Worm (Caenorhabditis elegans) whole organism, young adult: ENCODE results near the gene C44B9.2.
A peak's percentile ranks its signal among the peaks of the same experiment; 100 is the strongest.

Experiments
- B0019.2 ChIP-seq: fragments of 200-800 bp; sonication (Bioruptor generic); conservative IDR thresholded peaks from 2 replicates; pipeline ENCODE4 v1.3.6; 2022; ENCODE audit warnings: missing genetic modification reagents, missing genetic modification characterization, missing compliant biosample characterization
- B0261.1 ChIP-seq: sonication (generic microtip); optimal IDR thresholded peaks from 2 replicates; lab custom pipeline; 2016; ENCODE audit warnings: mild to moderate bottlenecking, missing genetic modification characterization, moderate library complexity, missing compliant biosample characterization
- D2030.7 ChIP-seq: fragments of 200-800 bp; sonication (Bioruptor generic); IDR thresholded peaks from 2 replicates; pipeline ENCODE4 v1.3.6; 2022; ENCODE audit warnings: missing genetic modification reagents, missing genetic modification characterization, missing compliant biosample characterization
- F33H1.4 ChIP-seq: fragments of 200-800 bp; sonication (Bioruptor generic); IDR thresholded peaks from 2 replicates; pipeline ENCODE4 v1.3.6; 2022; ENCODE audit warnings: missing genetic modification reagents, missing genetic modification characterization, missing compliant biosample characterization
- F39B2.1 ChIP-seq: fragments of 200-800 bp; sonication (Bioruptor generic); IDR thresholded peaks from 2 replicates; pipeline ENCODE4 v1.3.6; 2022; ENCODE audit warnings: missing genetic modification reagents, missing genetic modification characterization, missing compliant biosample characterization
- F52B5.7 ChIP-seq: sonication (generic microtip); optimal IDR thresholded peaks from 2 replicates; lab custom pipeline; 2016; ENCODE audit warnings: mild to moderate bottlenecking, missing genetic modification characterization, missing compliant biosample characterization
- F57C9.4 ChIP-seq: sonication (generic microtip); optimal IDR thresholded peaks from 2 replicates; lab custom pipeline; 2017; ENCODE audit warnings: mild to moderate bottlenecking, missing genetic modification characterization, missing compliant biosample characterization
- Y53G8AR.9 ChIP-seq: fragments of 200-800 bp; sonication (Bioruptor generic); conservative IDR thresholded peaks from 2 replicates; pipeline ENCODE4 v1.3.6; 2022; ENCODE audit warnings: missing genetic modification reagents, missing genetic modification characterization, missing compliant biosample characterization
- Y56A3A.18 ChIP-seq: fragments of 200-800 bp; sonication (Bioruptor generic); IDR thresholded peaks from 2 replicates; pipeline ENCODE4 v1.3.6; 2022; ENCODE audit warnings: missing genetic modification reagents, missing genetic modification characterization, missing compliant biosample characterization
- Y79H2A.3 ChIP-seq: fragments of 200-800 bp; sonication (Bioruptor generic); conservative IDR thresholded peaks from 2 replicates; pipeline ENCODE4 v1.3.6; 2022; ENCODE audit warnings: missing genetic modification reagents, missing genetic modification characterization, missing compliant biosample characterization
- Y95B8A.8 ChIP-seq: fragments of 200-800 bp; sonication (Bioruptor generic); IDR thresholded peaks from 2 replicates; pipeline ENCODE4 v1.3.6; 2022; ENCODE audit warnings: missing genetic modification reagents, missing genetic modification characterization, missing compliant biosample characterization
- aptf-2 ChIP-seq: fragments of 200-800 bp; sonication (Bioruptor generic); conservative IDR thresholded peaks from 2 replicates; pipeline ENCODE4 v1.3.6; 2022; ENCODE audit warnings: missing genetic modification reagents, missing genetic modification characterization, missing compliant biosample characterization
- aptf-3 ChIP-seq: fragments of 200-800 bp; sonication (Bioruptor generic); IDR thresholded peaks from 2 replicates; pipeline ENCODE4 v1.3.6; 2022; ENCODE audit warnings: missing genetic modification characterization, missing compliant biosample characterization
- athp-1 ChIP-seq: sonication (generic microtip); optimal IDR thresholded peaks from 2 replicates; lab custom pipeline; 2017; ENCODE audit warnings: mild to moderate bottlenecking, missing genetic modification characterization, missing compliant biosample characterization
- attf-5 ChIP-seq: fragments of 200-800 bp; sonication (Bioruptor generic); optimal IDR thresholded peaks from 2 replicates; lab custom pipeline; 2018; ENCODE audit warnings: mild to moderate bottlenecking, missing genetic modification characterization, missing compliant biosample characterization
- cebp-1 ChIP-seq, 2 experiments: fragments of 200-800 bp in 1 of 2; sonication (Bioruptor generic) in 1 of 2; sonication (generic microtip) in 1 of 2; IDR thresholded peaks in 1 of 2; optimal IDR thresholded peaks in 1 of 2; 2 replicates each; pipeline versions ENCODE4 v1.3.6 to Lab custom; 2017 to 2022; ENCODE audit warnings: missing compliant biosample characterization in 2 of 2, missing genetic modification characterization in 2 of 2, mild to moderate bottlenecking in 1 of 2, missing genetic modification reagents in 1 of 2, moderate library complexity in 1 of 2
- cebp-2 ChIP-seq: fragments of 200-800 bp; sonication (Bioruptor generic); IDR thresholded peaks from 2 replicates; pipeline ENCODE4 v1.3.6; 2022; ENCODE audit warnings: missing genetic modification characterization, missing compliant biosample characterization
- ceh-100 ChIP-seq: fragments of 200-800 bp; sonication (Bioruptor generic); IDR thresholded peaks from 2 replicates; pipeline ENCODE4 v1.3.6; 2022; ENCODE audit warnings: missing genetic modification reagents, missing genetic modification characterization, missing compliant biosample characterization
- ceh-40 ChIP-seq: fragments of 200-800 bp; sonication (Bioruptor generic); IDR thresholded peaks from 2 replicates; pipeline ENCODE4 v1.3.6; 2022; ENCODE audit warnings: missing genetic modification characterization, missing compliant biosample characterization
- ceh-91 ChIP-seq: fragments of 200-800 bp; sonication (Bioruptor generic); IDR thresholded peaks from 2 replicates; pipeline ENCODE4 v1.3.6; 2022; ENCODE audit warnings: missing genetic modification reagents, missing genetic modification characterization, missing compliant biosample characterization
- chd-7 ChIP-seq: sonication (generic microtip); optimal IDR thresholded peaks from 2 replicates; lab custom pipeline; 2016; ENCODE audit warnings: mild to moderate bottlenecking, missing genetic modification characterization, moderate library complexity, missing compliant biosample characterization
- dpl-1 ChIP-seq: fragments of 150-350 bp; optimal IDR thresholded peaks from 2 replicates; lab custom pipeline; 2014; ENCODE audit warnings: missing biosample characterization, missing genetic modification reagents, missing genetic modification characterization
- efl-1 ChIP-seq: fragments of 150-350 bp; optimal IDR thresholded peaks from 2 replicates; lab custom pipeline; 2014; ENCODE audit warnings: missing biosample characterization, missing genetic modification reagents, missing genetic modification characterization
- ekl-4 ChIP-seq: fragments of 200-800 bp; sonication (Bioruptor generic); IDR thresholded peaks from 2 replicates; pipeline ENCODE4 v1.3.6; 2022; ENCODE audit warnings: missing genetic modification reagents, missing genetic modification characterization, missing compliant biosample characterization
- him-1 ChIP-seq: sonication (generic microtip); optimal IDR thresholded peaks from 2 replicates; lab custom pipeline; 2016; ENCODE audit warnings: missing genotype, missing genetic modification reagents, missing genetic modification characterization, missing compliant biosample characterization
- hmg-1.2 ChIP-seq: fragments of 200-800 bp; sonication (Bioruptor generic); IDR thresholded peaks from 2 replicates; pipeline ENCODE4 v1.3.6; 2022; ENCODE audit warnings: missing genetic modification reagents, missing genetic modification characterization, missing compliant biosample characterization
- hrde-1 ChIP-seq: sonication (generic microtip); optimal IDR thresholded peaks from 2 replicates; lab custom pipeline; 2016; ENCODE audit warnings: missing genetic modification characterization, mild to moderate bottlenecking, missing compliant biosample characterization, moderate library complexity, missing genotype, missing genetic modification reagents, borderline replicate concordance
- lin-40 ChIP-seq: sonication (generic microtip); optimal IDR thresholded peaks from 2 replicates; lab custom pipeline; 2016; ENCODE audit warnings: missing genetic modification characterization, mild to moderate bottlenecking, missing compliant biosample characterization, missing genotype, missing genetic modification reagents
- lin-54 ChIP-seq: fragments of 200-800 bp; sonication (Bioruptor generic); optimal IDR thresholded peaks from 2 replicates; lab custom pipeline; 2018; ENCODE audit warnings: mild to moderate bottlenecking, missing genetic modification characterization, missing compliant biosample characterization
- lsl-1 ChIP-seq: fragments of 200-800 bp; sonication (Bioruptor generic); optimal IDR thresholded peaks from 2 replicates; lab custom pipeline; 2018; ENCODE audit warnings: mild to moderate bottlenecking, missing genetic modification characterization, moderate library complexity, missing compliant biosample characterization
- madf-6 ChIP-seq: fragments of 200-800 bp; sonication (Bioruptor generic); IDR thresholded peaks from 2 replicates; pipeline ENCODE4 v1.3.6; 2022; ENCODE audit warnings: missing genetic modification reagents, missing genetic modification characterization, missing compliant biosample characterization
- madf-8 ChIP-seq: fragments of 200-800 bp; sonication (Bioruptor generic); conservative IDR thresholded peaks from 2 replicates; pipeline ENCODE4 v1.3.6; 2022; ENCODE audit warnings: missing genetic modification reagents, missing genetic modification characterization, missing compliant biosample characterization
- mel-28 ChIP-seq: sonication (generic microtip); optimal IDR thresholded peaks from 2 replicates; lab custom pipeline; 2016; ENCODE audit warnings: borderline replicate concordance, mild to moderate bottlenecking, missing genetic modification characterization, missing compliant biosample characterization
- nhr-179 ChIP-seq: sonication (generic microtip); optimal IDR thresholded peaks from 2 replicates; lab custom pipeline; 2016; ENCODE audit warnings: mild to moderate bottlenecking, missing genetic modification characterization, missing compliant biosample characterization
- nhr-80 ChIP-seq: sonication (generic microtip); optimal IDR thresholded peaks from 2 replicates; lab custom pipeline; 2016; ENCODE audit warnings: missing genetic modification characterization, missing compliant biosample characterization
- rec-8 ChIP-seq, 2 experiments: sonication (generic microtip); optimal IDR thresholded peaks; 2 replicates each; lab custom pipeline; 2016; ENCODE audit warnings: mild to moderate bottlenecking in 2 of 2, missing genetic modification characterization in 2 of 2, missing genetic modification reagents in 2 of 2, missing genotype in 2 of 2, missing biosample characterization in 1 of 2, missing compliant biosample characterization in 1 of 2, moderate library complexity in 1 of 2
- repo-1 ChIP-seq: sonication (generic microtip); optimal IDR thresholded peaks from 2 replicates; lab custom pipeline; 2017; ENCODE audit warnings: mild to moderate bottlenecking, missing genetic modification characterization, missing compliant biosample characterization
- snpc-3.4 ChIP-seq: sonication (generic microtip); optimal IDR thresholded peaks from 2 replicates; lab custom pipeline; 2017; ENCODE audit warnings: missing genetic modification characterization, mild to moderate bottlenecking, missing compliant biosample characterization, antibody characterized with exemption, moderate library complexity, missing genotype, missing genetic modification reagents
- tbp1 ChIP-seq: fragments of 200-800 bp; sonication (Bioruptor generic); optimal IDR thresholded peaks from 2 replicates; lab custom pipeline; 2018; ENCODE audit warnings: mild to moderate bottlenecking, missing genetic modification characterization, missing compliant biosample characterization
- xnd-1 ChIP-seq: sonication (generic microtip); optimal IDR thresholded peaks from 2 replicates; lab custom pipeline; 2016; ENCODE audit warnings: missing genotype, missing genetic modification reagents, missing genetic modification characterization, missing compliant biosample characterization
- zfh-2 ChIP-seq: fragments of 200-800 bp; sonication (Bioruptor generic); conservative IDR thresholded peaks from 2 replicates; pipeline ENCODE4 v1.3.6; 2022; ENCODE audit warnings: missing genetic modification reagents, missing genetic modification characterization, missing compliant biosample characterization
- ztf-25 ChIP-seq: fragments of 200-800 bp; sonication (Bioruptor generic); IDR thresholded peaks from 2 replicates; pipeline ENCODE4 v1.3.6; 2022; ENCODE audit warnings: missing genetic modification reagents, missing genetic modification characterization, missing compliant biosample characterization
- ztf-28 ChIP-seq: fragments of 200-800 bp; sonication (Bioruptor generic); IDR thresholded peaks from 2 replicates; pipeline ENCODE4 v1.3.6; 2022; ENCODE audit warnings: missing genetic modification reagents, missing genetic modification characterization, missing compliant biosample characterization

Gene C44B9.2

ce11 chrIII:10869595-10869994 lies 5.6 kb upstream of the C44B9.2 start:
- no peak for TF ChIP-seq cebp-1 (GFP tag; IDR thresholded peaks at IDR 0.05; lab: Robert Waterston, UW)
- TF ChIP-seq cebp-1 (tag; optimal IDR thresholded peaks at IDR 0.05; lab: Kevin White, UChicago): no peak
- TF ChIP-seq athp-1 (tag; lab: Kevin White, UChicago): no peak
- TF ChIP-seq F39B2.1 (GFP tag; lab: Robert Waterston, UW): no peak
- TF ChIP-seq aptf-2 (GFP tag; lab: Robert Waterston, UW): no peak
- no peak for TF ChIP-seq attf-5 (GFP tag; lab: Kevin White, UChicago)
- TF ChIP-seq Y56A3A.18 (GFP tag; lab: Robert Waterston, UW): no peak
- TF ChIP-seq nhr-179: no peak

- TF ChIP-seq aptf-3 (no peak), mel-28 (tag; lab: Kevin White, UChicago) (no peak), cebp-2 (GFP tag; lab: Robert Waterston, UW) (no peak), xnd-1 (tag; lab: Kevin White, UChicago) (peak; percentile 47), hmg-1.2 (GFP tag; lab: Robert Waterston, UW) (no peak), Y79H2A.3 (GFP tag; lab: Robert Waterston, UW) (no peak), madf-6 (GFP tag; lab: Robert Waterston, UW) (peak; percentile 60; the same call in 1 of the 2 replicates), ekl-4 (no peak), dpl-1 (no peak), aptf-2 (GFP tag; lab: Robert Waterston, UW) (no peak), chd-7 (no peak), F33H1.4 (GFP tag; lab: Robert Waterston, UW) (peak; percentile 81), lin-54 (GFP tag; lab: Kevin White, UChicago) (peak; percentile 8), nhr-80 (tag; lab: Kevin White, UChicago) (no peak), tbp1 (GFP tag; lab: Kevin White, UChicago) (no peak), athp-1 (tag; lab: Kevin White, UChicago) (no peak), lsl-1 (GFP tag; lab: Kevin White, UChicago) (peak; percentile 76), lin-40 (no peak)
Measured at ce11 chrIII:10870161-10870560, 5.1 kb upstream of the C44B9.2 start.

ce11 chrIII:10870814-10871213 lies 4.4 kb upstream of the C44B9.2 start:
- TF ChIP-seq B0261.1 (tag; lab: Kevin White, UChicago): no peak
- TF ChIP-seq zfh-2 (GFP tag; lab: Robert Waterston, UW): peak; percentile 52
- TF ChIP-seq F52B5.7 (tag; lab: Kevin White, UChicago): no peak

- TF ChIP-seq efl-1 (GFP tag; lab: Kevin White, UChicago) (peak; percentile 71), ceh-40 (GFP tag; lab: Robert Waterston, UW) (no peak), ceh-100 (GFP tag; lab: Robert Waterston, UW) (peak; percentile 77), ceh-91 (peak; percentile 90), Y53G8AR.9 (no peak), B0019.2 (GFP tag; lab: Robert Waterston, UW) (peak; percentile 37; the same call in 1 of the 2 replicates), ztf-25 (GFP tag; lab: Robert Waterston, UW) (no peak), hmg-1.2 (GFP tag; lab: Robert Waterston, UW) (0 out of 2 replicates have a peak, but pooled peaks have one; percentile 31), Y95B8A.8 (peak; percentile 68; the same call in 1 of the 2 replicates), athp-1 (tag; lab: Kevin White, UChicago) (peak; percentile 99), snpc-3.4 (tag; lab: Kevin White, UChicago) (peak; percentile 69), ztf-28 (GFP tag; lab: Robert Waterston, UW) (0 out of 2 replicates have a peak, but pooled peaks have one; percentile 48), lsl-1 (GFP tag; lab: Kevin White, UChicago) (peak; percentile 99), rec-8 (tag; optimal IDR thresholded peaks at IDR 0.05; lab: Kevin White, UChicago) (peak in 1 of 2 experiments; percentile 10), D2030.7 (GFP tag; lab: Robert Waterston, UW) (peak; percentile 90), F57C9.4 (tag; lab: Kevin White, UChicago) (no peak), dpl-1 (peak; percentile 48), hrde-1 (tag; lab: Kevin White, UChicago) (no peak), repo-1 (no peak), madf-8 (GFP tag; lab: Robert Waterston, UW) (peak; percentile 93), him-1 (tag; lab: Kevin White, UChicago) (peak; percentile 35)
Measured at ce11 chrIII:10877542-10877941, 2.3 kb downstream of the C44B9.2 start.
